Fruit fly (Drosophila melanogaster) whole organism, embryonic: ENCODE results near the gene CG6497.

Experiments used
- CG10147 ChIP-seq: fragments of 200-800 bp; sonication (Bioruptor generic); optimal IDR thresholded peaks from 2 replicates; lab custom pipeline; 2019; ENCODE audit warnings: missing biosample characterization, mild to moderate bottlenecking, missing genetic modification characterization, moderate library complexity
- CG12659 ChIP-seq: fragments of 200-800 bp; sonication (Bioruptor generic); optimal IDR thresholded peaks from 3 replicates; lab custom pipeline; 2017; ENCODE audit warnings: mild to moderate bottlenecking, missing biosample characterization, missing genetic modification reagents, missing genetic modification characterization
- CG2129 ChIP-seq: fragments of 200-800 bp; sonication (Bioruptor generic); IDR thresholded peaks from 2 replicates; pipeline ENCODE4 v1.3.6; 2022; ENCODE audit warnings: missing biosample characterization, missing genetic modification characterization; ENCODE audit not compliant: partially characterized antibody
- D19B ChIP-seq: fragments of 200-800 bp; sonication (Bioruptor generic); optimal IDR thresholded peaks from 2 replicates; lab custom pipeline; 2017; ENCODE audit warnings: missing biosample characterization, mild to moderate bottlenecking, missing genetic modification characterization
- Dbx ChIP-seq: fragments of 200-800 bp; sonication (Bioruptor generic); IDR thresholded peaks from 3 replicates; pipeline ENCODE4 v1.3.6; 2022; ENCODE audit warnings: missing biosample characterization, missing genetic modification characterization
- ERR ChIP-seq: fragments of 200-800 bp; sonication (Bioruptor generic); optimal IDR thresholded peaks from 2 replicates; lab custom pipeline; 2016; ENCODE audit warnings: missing biosample characterization, missing genetic modification characterization
- MESR4 ChIP-seq: fragments of 200-800 bp; sonication (Bioruptor generic); optimal IDR thresholded peaks from 2 replicates; lab custom pipeline; 2018; ENCODE audit warnings: missing biosample characterization, mild to moderate bottlenecking, missing genetic modification characterization, moderate library complexity
- NK7.1 ChIP-seq: fragments of 200-800 bp; sonication (Bioruptor generic); optimal IDR thresholded peaks from 3 replicates; lab custom pipeline; 2016; ENCODE audit warnings: missing biosample characterization, missing genetic modification characterization
- ind ChIP-seq: fragments of 200-800 bp; sonication (Bioruptor generic); optimal IDR thresholded peaks from 3 replicates; lab custom pipeline; 2016; ENCODE audit warnings: missing biosample characterization, missing genetic modification characterization

DNA sequence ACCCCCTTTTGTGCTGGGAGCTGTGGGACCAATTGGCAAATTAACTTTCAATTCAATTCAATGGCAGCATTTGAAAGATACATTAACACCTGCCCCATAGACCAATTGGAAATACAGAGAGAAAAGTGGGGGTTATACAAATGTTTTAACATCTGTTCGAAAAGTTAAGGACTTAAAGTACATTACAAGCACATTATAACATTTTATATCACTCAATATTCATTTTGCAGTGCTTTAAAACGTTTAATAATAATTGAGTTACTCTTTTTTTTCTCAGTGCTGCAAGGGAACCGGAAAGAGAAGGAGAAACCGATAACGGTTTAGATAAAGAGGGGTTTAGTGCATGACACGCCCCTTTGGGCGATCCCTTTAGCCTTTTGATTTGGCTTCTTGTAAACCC, 44.3 kb downstream of the CG6497 start:
- no peak for TF ChIP-seq ERR
- TF ChIP-seq Dbx (GFP tag; lab: Robert Waterston, UW) = no peak
- TF ChIP-seq MESR4 (GFP tag; lab: Kevin White, UChicago) = no peak
- TF ChIP-seq NK7.1 = no peak
- TF ChIP-seq CG10147 (GFP tag; lab: Kevin White, UChicago) = no peak
- no peak for TF ChIP-seq CG12659
- no peak for TF ChIP-seq CG2129 (GFP tag; lab: Robert Waterston, UW)
- no peak for TF ChIP-seq ind (GFP tag; lab: Kevin White, UChicago)
- no peak for TF ChIP-seq D19B (GFP tag; lab: Kevin White, UChicago)
